Worm (Caenorhabditis elegans) whole organism, mixed stage, embryonic: ENCODE results near the gene C50B8.6.

Source experiments
- M03D4.4 ChIP-seq: sonication (generic microtip); optimal IDR thresholded peaks from 2 replicates; lab custom pipeline; 2017; ENCODE audit warnings: mild to moderate bottlenecking, missing genetic modification characterization, missing compliant biosample characterization
- blmp-1 ChIP-seq: fragments of 150-350 bp; optimal IDR thresholded peaks from 2 replicates; lab custom pipeline; 2014; ENCODE audit warnings: missing biosample characterization, missing genetic modification characterization
- ceh-39 ChIP-seq: fragments of 150-350 bp; optimal IDR thresholded peaks from 2 replicates; lab custom pipeline; 2014; ENCODE audit warnings: missing biosample characterization, missing genetic modification characterization
- ceh-43 ChIP-seq: fragments of 200-800 bp; sonication (Bioruptor generic); optimal IDR thresholded peaks from 2 replicates; lab custom pipeline; 2018; ENCODE audit warnings: mild to moderate bottlenecking, missing genetic modification characterization, moderate library complexity, missing compliant biosample characterization
- ceh-83 ChIP-seq: fragments of 200-800 bp; sonication (Bioruptor generic); optimal IDR thresholded peaks from 2 replicates; lab custom pipeline; 2018; ENCODE audit warnings: mild to moderate bottlenecking, missing genetic modification characterization, missing compliant biosample characterization
- ces-1 ChIP-seq: fragments of 150-350 bp; optimal IDR thresholded peaks from 2 replicates; lab custom pipeline; 2014; ENCODE audit warnings: missing biosample characterization, missing genetic modification reagents, missing genetic modification characterization
- cnd-1 ChIP-seq: fragments of 200-800 bp; sonication (Bioruptor generic); optimal IDR thresholded peaks from 2 replicates; lab custom pipeline; 2018; ENCODE audit warnings: mild to moderate bottlenecking, missing genetic modification characterization, missing compliant biosample characterization
- elt-3 ChIP-seq: fragments of 150-350 bp; optimal IDR thresholded peaks from 2 replicates; lab custom pipeline; 2014; ENCODE audit warnings: missing biosample characterization, missing genetic modification characterization
- flh-1 ChIP-seq: fragments of 200-800 bp; sonication (Bioruptor generic); optimal IDR thresholded peaks from 2 replicates; lab custom pipeline; 2018; ENCODE audit warnings: mild to moderate bottlenecking, missing genetic modification characterization, moderate library complexity, missing compliant biosample characterization
- ham-2 ChIP-seq: fragments of 200-800 bp; sonication (Bioruptor generic); optimal IDR thresholded peaks from 2 replicates; lab custom pipeline; 2018; ENCODE audit warnings: mild to moderate bottlenecking, missing genetic modification characterization, missing compliant biosample characterization
- hlh-1 ChIP-seq: fragments of 150-350 bp; optimal IDR thresholded peaks from 2 replicates; lab custom pipeline; 2014; ENCODE audit warnings: missing biosample characterization, missing genetic modification reagents, missing genetic modification characterization
- lin-13 ChIP-seq: fragments of 150-350 bp; optimal IDR thresholded peaks from 2 replicates; lab custom pipeline; 2014; ENCODE audit warnings: missing biosample characterization, missing genetic modification characterization
- lin-32 ChIP-seq: fragments of 200-800 bp; sonication (Bioruptor generic); optimal IDR thresholded peaks from 2 replicates; lab custom pipeline; 2018; ENCODE audit warnings: mild to moderate bottlenecking, missing genetic modification characterization, missing compliant biosample characterization
- lsy-2 ChIP-seq: fragments of 150-350 bp; optimal IDR thresholded peaks from 2 replicates; lab custom pipeline; 2014; ENCODE audit warnings: missing biosample characterization, missing genetic modification characterization
- mab-5 ChIP-seq: fragments of 150-350 bp; optimal IDR thresholded peaks from 2 replicates; lab custom pipeline; 2014; ENCODE audit warnings: missing biosample characterization, missing genetic modification characterization
- mep-1 ChIP-seq: fragments of 150-350 bp; optimal IDR thresholded peaks from 2 replicates; lab custom pipeline; 2017; ENCODE audit warnings: missing biosample characterization, missing genetic modification reagents, missing genetic modification characterization, inconsistent platforms
- mls-2 ChIP-seq: sonication (generic microtip); optimal IDR thresholded peaks from 2 replicates; lab custom pipeline; 2016; ENCODE audit warnings: mild to moderate bottlenecking, missing genetic modification characterization, moderate library complexity, missing compliant biosample characterization
- nhr-237 ChIP-seq: fragments of 150-350 bp; optimal IDR thresholded peaks from 2 replicates; lab custom pipeline; 2014; ENCODE audit warnings: missing biosample characterization, missing genetic modification characterization
- nhr-76 ChIP-seq: sonication (generic microtip); optimal IDR thresholded peaks from 2 replicates; lab custom pipeline; 2017; ENCODE audit warnings: missing biosample characterization, missing genetic modification characterization
- sem-2 ChIP-seq: fragments of 200-800 bp; sonication (Bioruptor generic); optimal IDR thresholded peaks from 2 replicates; lab custom pipeline; 2018; ENCODE audit warnings: mild to moderate bottlenecking, missing genetic modification characterization, missing compliant biosample characterization
- snpc-4 ChIP-seq: fragments of 150-350 bp; optimal IDR thresholded peaks from 2 replicates; lab custom pipeline; 2014; ENCODE audit warnings: missing biosample characterization, missing genetic modification characterization
- sptf-1 ChIP-seq: sonication (generic microtip); optimal IDR thresholded peaks from 2 replicates; lab custom pipeline; 2017; ENCODE audit warnings: mild to moderate bottlenecking, missing genetic modification characterization, moderate library complexity, missing compliant biosample characterization
- tbx-8 ChIP-seq: fragments of 200-800 bp; sonication (Bioruptor generic); optimal IDR thresholded peaks from 2 replicates; lab custom pipeline; 2018; ENCODE audit warnings: mild to moderate bottlenecking, missing genetic modification characterization, moderate library complexity, missing compliant biosample characterization
- unc-120 ChIP-seq: sonication (generic microtip); optimal IDR thresholded peaks from 2 replicates; lab custom pipeline; 2017; ENCODE audit warnings: missing genetic modification characterization, missing compliant biosample characterization; ENCODE audit not compliant: poor library complexity, severe bottlenecking
- unc-62 ChIP-seq: fragments of 150-350 bp; optimal IDR thresholded peaks from 2 replicates; lab custom pipeline; 2014; ENCODE audit warnings: missing biosample characterization, missing genetic modification reagents, missing genetic modification characterization

The C50B8.6 gene

ce11 chrV:13619752-13620151 is 41.0 kb downstream of the C50B8.6 start, which contains the start of gene srd-11:
srd-11 (minus strand) TSS chrV:13619852.
- TF ChIP-seq cnd-1 (tag; lab: Kevin White, UChicago) (no peak), ceh-43 (GFP tag; lab: Kevin White, UChicago) (no peak), mep-1 (tag; lab: Kevin White, UChicago) (no peak), blmp-1 (tag; lab: Kevin White, UChicago) (no peak), M03D4.4 (no peak), lin-13 (tag; lab: Kevin White, UChicago) (no peak), elt-3 (no peak), mab-5 (tag; lab: Kevin White, UChicago) (no peak), nhr-76 (tag; lab: Kevin White, UChicago) (no peak), hlh-1 (tag; lab: Kevin White, UChicago) (no peak), ces-1 (GFP tag; lab: Kevin White, UChicago) (no peak), ham-2 (GFP tag; lab: Kevin White, UChicago) (no peak), tbx-8 (GFP tag; lab: Kevin White, UChicago) (no peak), nhr-237 (no peak), sptf-1 (no peak)

- no peak for TF ChIP-seq cnd-1 (tag; lab: Kevin White, UChicago)
- TF ChIP-seq lin-32, result no peak
- TF ChIP-seq unc-62 (GFP tag; lab: Kevin White, UChicago), result no peak
- no peak for TF ChIP-seq flh-1 (GFP tag; lab: Kevin White, UChicago)
- no peak for TF ChIP-seq ceh-43 (GFP tag; lab: Kevin White, UChicago)
- no peak for TF ChIP-seq unc-120 (tag; lab: Kevin White, UChicago)
Observed at ce11 chrV:13620676-13621075, 41.9 kb downstream of the C50B8.6 start, which contains the start of gene F53F4.15. F53F4.15 (plus strand) TSS chrV:13620976.

- TF ChIP-seq M03D4.4, result no peak
- no peak for TF ChIP-seq ceh-83
Observed at ce11 chrV:13621720-13622119, 42.9 kb downstream of the C50B8.6 start, which contains the start of gene F53F4.16. F53F4.16 (minus strand) TSS chrV:13621820.

ce11 chrV:13624424-13624823 is 45.7 kb downstream of the C50B8.6 start, which contains the start of gene F53F4.11:
F53F4.11 (minus strand) TSS chrV:13624524.
- TF ChIP-seq sem-2 (no peak), ces-1 (GFP tag; lab: Kevin White, UChicago) (no peak), hlh-1 (tag; lab: Kevin White, UChicago) (no peak), lin-13 (tag; lab: Kevin White, UChicago) (no peak), mls-2 (tag; lab: Kevin White, UChicago) (no peak), snpc-4 (tag; lab: Kevin White, UChicago) (no peak), ceh-39 (tag; lab: Kevin White, UChicago) (no peak), flh-1 (GFP tag; lab: Kevin White, UChicago) (no peak), nhr-237 (no peak), mab-5 (tag; lab: Kevin White, UChicago) (no peak), tbx-8 (GFP tag; lab: Kevin White, UChicago) (no peak)

- TF ChIP-seq sem-2, result no peak
- TF ChIP-seq lsy-2, result no peak
- no peak for TF ChIP-seq hlh-1 (tag; lab: Kevin White, UChicago)
- TF ChIP-seq, all 35 proteins: peak for 0
Observed at ce11 chrV:13625517-13626097, 46.8 kb downstream of the C50B8.6 start, which contains the start of the genes nduv-2 and F53F4.12. nduv-2 (minus strand) TSS chrV:13625567. F53F4.12 (plus strand) TSS chrV:13626047.

- TF ChIP-seq sptf-1 (no peak), ces-1 (GFP tag; lab: Kevin White, UChicago) (peak; percentile 82)
- TF ChIP-seq, all 35 proteins: peak for 1
Observed at ce11 chrV:13627103-13627623, 48.4 kb downstream of the C50B8.6 start, which contains the start of gene sde-2. sde-2 (plus strand) TSS chrV:13627573.
